Worm (Caenorhabditis elegans) whole organism, L4/young adult: Measurements from ENCODE around the gene F20D6.10.

Experiments
- W03F9.2 ChIP-seq: fragments of 150-350 bp; optimal IDR thresholded peaks from 2 replicates; lab custom pipeline; 2014; ENCODE audit warnings: missing biosample characterization, missing genetic modification characterization
- dao-5 ChIP-seq: sonication (generic microtip); optimal IDR thresholded peaks from 2 replicates; lab custom pipeline; 2016; ENCODE audit warnings: missing genotype, missing genetic modification characterization, moderate library complexity, missing compliant biosample characterization
- him-1 ChIP-seq: sonication (generic microtip); optimal IDR thresholded peaks from 2 replicates; lab custom pipeline; 2016; ENCODE audit warnings: missing genotype, missing genetic modification reagents, missing genetic modification characterization, missing compliant biosample characterization

DNA sequence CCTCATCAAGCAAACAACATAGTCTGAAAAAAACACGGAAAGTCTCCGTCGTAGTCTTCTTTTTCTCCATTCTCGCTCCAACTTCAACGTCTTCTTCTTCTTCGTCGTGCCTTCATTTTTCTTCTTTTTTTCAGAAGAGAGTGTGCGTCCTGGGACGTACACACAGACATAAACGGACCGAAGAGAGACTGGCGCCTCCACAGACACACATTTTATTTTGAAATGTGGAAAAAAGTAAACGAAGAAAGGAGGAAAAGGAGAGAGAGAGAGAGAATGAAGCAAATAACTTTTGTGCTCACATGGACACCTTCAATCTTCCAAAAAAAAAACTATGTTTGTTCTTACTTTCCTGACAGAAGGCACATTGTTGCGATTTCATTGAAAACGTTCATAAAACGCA, 19.4 kb upstream of the F20D6.10 start:
- TF ChIP-seq him-1 (tag; lab: Kevin White, UChicago), result no peak
- TF ChIP-seq dao-5 (tag; lab: Kevin White, UChicago), result no peak
- TF ChIP-seq W03F9.2, result no peak
